Worm (Caenorhabditis elegans) whole organism, L1 larva: ENCODE data around the gene C52A11.3.

Experiments
- lin-35 ChIP-seq, 2 experiments: fragments of 150-350 bp; optimal IDR thresholded peaks; 2 replicates each; lab custom pipeline; 2014; ENCODE audit warnings: missing biosample characterization in 2 of 2, missing genetic modification characterization in 2 of 2, missing genetic modification reagents in 2 of 2
- nhr-11 ChIP-seq: fragments of 150-350 bp; optimal IDR thresholded peaks from 2 replicates; lab custom pipeline; 2014; ENCODE audit warnings: missing biosample characterization, missing genetic modification characterization
- sox-4 ChIP-seq: sonication (generic microtip); optimal IDR thresholded peaks from 2 replicates; lab custom pipeline; 2016; ENCODE audit warnings: missing genetic modification characterization, missing compliant biosample characterization
- sup-37 ChIP-seq: fragments of 200-800 bp; sonication (Bioruptor generic); optimal IDR thresholded peaks from 2 replicates; lab custom pipeline; 2018; ENCODE audit warnings: mild to moderate bottlenecking, missing genetic modification characterization, missing compliant biosample characterization
- tbx-2 ChIP-seq: sonication (generic microtip); optimal IDR thresholded peaks from 2 replicates; lab custom pipeline; 2016; ENCODE audit warnings: missing genetic modification characterization, missing compliant biosample characterization
- ztf-11 ChIP-seq, 2 experiments: sonication (generic microtip); optimal IDR thresholded peaks; 2 replicates each; lab custom pipeline; 2016 to 2017; ENCODE audit warnings: missing genetic modification characterization in 2 of 2, missing biosample characterization in 1 of 2, missing compliant biosample characterization in 1 of 2
- ztf-4 ChIP-seq: fragments of 150-350 bp; optimal IDR thresholded peaks from 2 replicates; lab custom pipeline; 2014; ENCODE audit warnings: missing biosample characterization, missing genetic modification characterization

ce11 chrII:10693655-10694054 is 43.5 kb upstream of the C52A11.3 start, which contains the start of gene gbh-1:
- TF ChIP-seq nhr-11 (tag; lab: Kevin White, UChicago): no peak
- TF ChIP-seq lin-35 (GFP tag; optimal IDR thresholded peaks at IDR 0.05; lab: Kevin White, UChicago): no peak
- no peak for TF ChIP-seq ztf-4
- no peak for TF ChIP-seq tbx-2 (tag; lab: Kevin White, UChicago)
- TF ChIP-seq sup-37 (GFP tag; lab: Kevin White, UChicago): no peak
- TF ChIP-seq ztf-11 (tag; optimal IDR thresholded peaks at IDR 0.05; lab: Kevin White, UChicago): no peak
- no peak for TF ChIP-seq sox-4
